Fruit fly (Drosophila melanogaster) whole organism, embryonic: ENCODE data around the gene CG46387.

Experiments used
- C15 ChIP-seq: fragments of 200-800 bp; sonication (Bioruptor generic); IDR thresholded peaks from 3 replicates; pipeline ENCODE4 v1.3.6; 2022; ENCODE audit warnings: missing biosample characterization, missing genetic modification characterization
- CG10209 ChIP-seq: fragments of 200-800 bp; sonication (Bioruptor generic); optimal IDR thresholded peaks from 3 replicates; lab custom pipeline; 2017; ENCODE audit warnings: missing biosample characterization, mild to moderate bottlenecking, missing genetic modification characterization, missing genetic modification reagents
- CG10431 ChIP-seq: fragments of 200-800 bp; sonication (Bioruptor generic); optimal IDR thresholded peaks from 3 replicates; lab custom pipeline; 2018; ENCODE audit warnings: missing biosample characterization, mild to moderate bottlenecking, missing genetic modification characterization
- CG11504 ChIP-seq: fragments of 200-800 bp; sonication (Bioruptor generic); optimal IDR thresholded peaks from 3 replicates; lab custom pipeline; 2019; ENCODE audit warnings: missing biosample characterization, mild to moderate bottlenecking, missing genetic modification characterization, moderate library complexity
- CG12236 ChIP-seq: fragments of 200-800 bp; sonication (Bioruptor generic); optimal IDR thresholded peaks from 2 replicates; lab custom pipeline; 2016; ENCODE audit warnings: missing biosample characterization, missing genetic modification characterization
- CG13296 ChIP-seq: fragments of 200-800 bp; sonication (Bioruptor generic); optimal IDR thresholded peaks from 3 replicates; lab custom pipeline; 2018; ENCODE audit warnings: missing biosample characterization, mild to moderate bottlenecking, missing genetic modification characterization
- CG15479 ChIP-seq: fragments of 200-800 bp; sonication (Bioruptor generic); optimal IDR thresholded peaks from 3 replicates; lab custom pipeline; 2019; ENCODE audit warnings: missing biosample characterization, mild to moderate bottlenecking, missing genetic modification characterization, moderate library complexity
- CG1647 ChIP-seq: fragments of 200-800 bp; sonication (Bioruptor generic); optimal IDR thresholded peaks from 3 replicates; lab custom pipeline; 2016; ENCODE audit warnings: missing biosample characterization, missing genetic modification characterization
- CG17186 ChIP-seq: fragments of 200-800 bp; sonication (Bioruptor generic); optimal IDR thresholded peaks from 3 replicates; lab custom pipeline; 2017; ENCODE audit warnings: missing biosample characterization, missing genetic modification reagents, missing genetic modification characterization
- CG17328 ChIP-seq: fragments of 200-800 bp; sonication (Bioruptor generic); IDR thresholded peaks from 2 replicates; pipeline ENCODE4 v1.3.6; 2022; ENCODE audit warnings: missing biosample characterization, missing genetic modification characterization
- CG2712 ChIP-seq: fragments of 200-800 bp; optimal IDR thresholded peaks from 3 replicates; lab custom pipeline; 2019; ENCODE audit warnings: missing biosample characterization, mild to moderate bottlenecking, missing genetic modification characterization, moderate library complexity
- CG30431 ChIP-seq: fragments of 200-800 bp; sonication (Bioruptor generic); optimal IDR thresholded peaks from 2 replicates; lab custom pipeline; 2017; ENCODE audit warnings: missing biosample characterization, missing genetic modification characterization
- CG3281 ChIP-seq: fragments of 200-800 bp; sonication (Bioruptor generic); optimal IDR thresholded peaks from 3 replicates; lab custom pipeline; 2017; ENCODE audit warnings: missing biosample characterization, mild to moderate bottlenecking, missing genetic modification characterization
- CG7786 ChIP-seq: fragments of 200-800 bp; sonication (Bioruptor generic); optimal IDR thresholded peaks from 2 replicates; lab custom pipeline; 2016; ENCODE audit warnings: missing biosample characterization, missing genetic modification characterization
- CG9727 ChIP-seq: fragments of 200-800 bp; sonication (Bioruptor generic); optimal IDR thresholded peaks from 3 replicates; lab custom pipeline; 2017; ENCODE audit warnings: missing biosample characterization, mild to moderate bottlenecking, missing genetic modification characterization
- CHES-1-like ChIP-seq: fragments of 200-800 bp; sonication (Bioruptor generic); optimal IDR thresholded peaks from 2 replicates; lab custom pipeline; 2016; ENCODE audit warnings: missing biosample characterization, missing genetic modification characterization
- Dip2 ChIP-seq: fragments of 200-800 bp; sonication (Bioruptor generic); IDR thresholded peaks from 2 replicates; pipeline ENCODE4 v1.3.6; 2022; ENCODE audit warnings: missing biosample characterization, missing genetic modification characterization
- Dip3 ChIP-seq: fragments of 200-800 bp; sonication (Bioruptor generic); optimal IDR thresholded peaks from 3 replicates; lab custom pipeline; 2016; ENCODE audit warnings: missing biosample characterization, missing genetic modification characterization
- Dp ChIP-seq: fragments of 200-800 bp; sonication (Bioruptor generic); optimal IDR thresholded peaks from 2 replicates; lab custom pipeline; 2018; ENCODE audit warnings: missing biosample characterization, mild to moderate bottlenecking, missing genetic modification characterization, moderate library complexity
- Eip74EF ChIP-seq, 2 experiments: fragments of 200-800 bp in 1 of 2; fragments of >200 bp in 1 of 2; sonication (Bioruptor generic) in 1 of 2; optimal IDR thresholded peaks; 2 replicates each; lab custom pipeline; 2017 to 2019; ENCODE audit warnings: missing biosample characterization in 2 of 2, missing genetic modification characterization in 2 of 2, mild to moderate bottlenecking in 1 of 2, moderate library complexity in 1 of 2
- Neu2 ChIP-seq: fragments of 200-800 bp; sonication (Bioruptor generic); optimal IDR thresholded peaks from 3 replicates; lab custom pipeline; 2016; ENCODE audit warnings: missing biosample characterization, missing genetic modification characterization, borderline replicate concordance
- Scr ChIP-seq: fragments of 200-800 bp; sonication (Bioruptor generic); IDR thresholded peaks from 2 replicates; pipeline ENCODE4 v1.3.6; 2022; ENCODE audit warnings: missing biosample characterization, missing genetic modification characterization; ENCODE audit not compliant: partially characterized antibody
- Six4 ChIP-seq: fragments of 200-800 bp; sonication (Bioruptor generic); optimal IDR thresholded peaks from 2 replicates; lab custom pipeline; 2016; ENCODE audit warnings: missing biosample characterization, missing genetic modification characterization
- Sox102F ChIP-seq: fragments of 200-800 bp; sonication (Bioruptor generic); optimal IDR thresholded peaks from 2 replicates; lab custom pipeline; 2018; ENCODE audit warnings: missing biosample characterization, mild to moderate bottlenecking, missing genetic modification characterization, moderate library complexity
- Usf ChIP-seq: fragments of 200-800 bp; sonication (Bioruptor generic); optimal IDR thresholded peaks from 2 replicates; lab custom pipeline; 2017; ENCODE audit warnings: missing genotype, missing biosample characterization, missing genetic modification characterization
- Vsx1 ChIP-seq: fragments of 200-800 bp; sonication (Bioruptor generic); optimal IDR thresholded peaks from 2 replicates; lab custom pipeline; 2017; ENCODE audit warnings: missing biosample characterization, mild to moderate bottlenecking, missing genetic modification characterization, missing genetic modification reagents
- Xrp1 ChIP-seq: fragments of 200-800 bp; sonication (Bioruptor generic); IDR thresholded peaks from 2 replicates; pipeline ENCODE4 v1.3.6; 2022; ENCODE audit warnings: missing biosample characterization, missing genetic modification characterization
- abd-A ChIP-seq: fragments of 200-800 bp; sonication (Bioruptor generic); optimal IDR thresholded peaks from 3 replicates; lab custom pipeline; 2019; ENCODE audit warnings: missing biosample characterization, mild to moderate bottlenecking, missing genetic modification characterization, moderate library complexity
- cato ChIP-seq: fragments of 200-800 bp; sonication (Bioruptor generic); optimal IDR thresholded peaks from 2 replicates; lab custom pipeline; 2016; ENCODE audit warnings: missing biosample characterization, missing genetic modification characterization, borderline replicate concordance
- chif ChIP-seq, 2 experiments: fragments of 200-800 bp; sonication (Bioruptor generic); optimal IDR thresholded peaks; 3 replicates each; lab custom pipeline; 2016; ENCODE audit warnings: missing biosample characterization in 2 of 2, missing genetic modification characterization in 2 of 2
- chinmo ChIP-seq: fragments of 200-800 bp; sonication (Bioruptor generic); IDR thresholded peaks from 4 replicates; pipeline ENCODE4 v1.3.6; 2022; ENCODE audit warnings: missing biosample characterization, missing genetic modification characterization; ENCODE audit not compliant: partially characterized antibody
- cwo ChIP-seq: fragments of 200-800 bp; sonication (Bioruptor generic); optimal IDR thresholded peaks from 3 replicates; lab custom pipeline; 2017; ENCODE audit warnings: missing biosample characterization, missing genetic modification characterization, mild to moderate bottlenecking, moderate library complexity, missing genetic modification reagents
- hb ChIP-seq: fragments of 200-800 bp; sonication (Bioruptor generic); IDR thresholded peaks from 3 replicates; pipeline ENCODE4 v1.3.6; 2022; ENCODE audit warnings: missing biosample characterization, missing genetic modification characterization; ENCODE audit not compliant: partially characterized antibody
- inv ChIP-seq: fragments of 200-800 bp; sonication (Bioruptor generic); IDR thresholded peaks from 2 replicates; pipeline ENCODE4 v1.3.6; 2022; ENCODE audit warnings: missing biosample characterization, missing genetic modification characterization; ENCODE audit not compliant: partially characterized antibody
- jing ChIP-seq: fragments of 200-800 bp; sonication (Bioruptor generic); optimal IDR thresholded peaks from 2 replicates; lab custom pipeline; 2018; ENCODE audit warnings: missing biosample characterization, mild to moderate bottlenecking, missing genetic modification characterization
- kay ChIP-seq: fragments of 200-800 bp; sonication (Bioruptor generic); optimal IDR thresholded peaks from 2 replicates; lab custom pipeline; 2016; ENCODE audit warnings: missing biosample characterization, missing genetic modification characterization
- lab ChIP-seq: fragments of 200-800 bp; sonication (Bioruptor generic); optimal IDR thresholded peaks from 3 replicates; lab custom pipeline; 2017; ENCODE audit warnings: missing biosample characterization, missing genetic modification characterization, mild to moderate bottlenecking, moderate library complexity, missing genetic modification reagents
- lbe ChIP-seq: fragments of 200-800 bp; sonication (Bioruptor generic); optimal IDR thresholded peaks from 2 replicates; lab custom pipeline; 2016; ENCODE audit warnings: missing biosample characterization, mild to moderate bottlenecking, missing genetic modification characterization
- lov ChIP-seq, 2 experiments: fragments of 200-800 bp in 1 of 2; fragments of >200 bp in 1 of 2; sonication (Bioruptor generic) in 1 of 2; IDR thresholded peaks in 1 of 2; optimal IDR thresholded peaks in 1 of 2; 2 replicates in 1 of 2; 3 replicates in 1 of 2; pipeline versions ENCODE4 v1.3.6 to Lab custom; 2017 to 2022; ENCODE audit warnings: missing biosample characterization in 1 of 2, missing genetic modification characterization in 1 of 2
- org-1 ChIP-seq: fragments of 200-800 bp; sonication (Bioruptor generic); optimal IDR thresholded peaks from 2 replicates; lab custom pipeline; 2017; ENCODE audit warnings: missing biosample characterization, missing genetic modification characterization
- rib ChIP-seq: fragments of 200-800 bp; sonication (Bioruptor generic); IDR thresholded peaks from 2 replicates; pipeline ENCODE4 v1.3.6; 2022; ENCODE audit warnings: missing biosample characterization, missing genetic modification characterization
- sd ChIP-seq: fragments of 200-800 bp; sonication (Bioruptor generic); optimal IDR thresholded peaks from 3 replicates; lab custom pipeline; 2018; ENCODE audit warnings: missing biosample characterization, mild to moderate bottlenecking, missing genetic modification characterization, moderate library complexity
- sim ChIP-seq: fragments of 200-800 bp; sonication (Bioruptor generic); IDR thresholded peaks from 2 replicates; pipeline ENCODE4 v1.3.6; 2022; ENCODE audit warnings: missing biosample characterization, missing genetic modification characterization
- slbo ChIP-seq: fragments of 200-800 bp; sonication (Bioruptor generic); IDR thresholded peaks from 2 replicates; pipeline ENCODE4 v1.3.6; 2022; ENCODE audit warnings: missing biosample characterization, missing genetic modification characterization
- stwl ChIP-seq: fragments of 200-800 bp; sonication (Bioruptor generic); optimal IDR thresholded peaks from 3 replicates; lab custom pipeline; 2018; ENCODE audit warnings: missing biosample characterization, mild to moderate bottlenecking, missing genetic modification characterization, moderate library complexity
- tup ChIP-seq: fragments of 200-800 bp; sonication (Bioruptor generic); optimal IDR thresholded peaks from 2 replicates; lab custom pipeline; 2016; ENCODE audit warnings: missing biosample characterization, mild to moderate bottlenecking, missing genetic modification characterization, moderate library complexity
- unc-4 ChIP-seq: fragments of 200-800 bp; sonication (Bioruptor generic); IDR thresholded peaks from 2 replicates; pipeline ENCODE4 v1.3.6; 2022; ENCODE audit warnings: missing biosample characterization, missing genetic modification characterization; ENCODE audit not compliant: partially characterized antibody
- yki ChIP-seq: fragments of >200 bp; optimal IDR thresholded peaks from 3 replicates; lab custom pipeline; 2018
- zen ChIP-seq: fragments of 200-800 bp; sonication (Bioruptor generic); optimal IDR thresholded peaks from 3 replicates; lab custom pipeline; 2018; ENCODE audit warnings: missing biosample characterization, mild to moderate bottlenecking, missing genetic modification characterization, moderate library complexity

The CG46387 gene

DNA sequence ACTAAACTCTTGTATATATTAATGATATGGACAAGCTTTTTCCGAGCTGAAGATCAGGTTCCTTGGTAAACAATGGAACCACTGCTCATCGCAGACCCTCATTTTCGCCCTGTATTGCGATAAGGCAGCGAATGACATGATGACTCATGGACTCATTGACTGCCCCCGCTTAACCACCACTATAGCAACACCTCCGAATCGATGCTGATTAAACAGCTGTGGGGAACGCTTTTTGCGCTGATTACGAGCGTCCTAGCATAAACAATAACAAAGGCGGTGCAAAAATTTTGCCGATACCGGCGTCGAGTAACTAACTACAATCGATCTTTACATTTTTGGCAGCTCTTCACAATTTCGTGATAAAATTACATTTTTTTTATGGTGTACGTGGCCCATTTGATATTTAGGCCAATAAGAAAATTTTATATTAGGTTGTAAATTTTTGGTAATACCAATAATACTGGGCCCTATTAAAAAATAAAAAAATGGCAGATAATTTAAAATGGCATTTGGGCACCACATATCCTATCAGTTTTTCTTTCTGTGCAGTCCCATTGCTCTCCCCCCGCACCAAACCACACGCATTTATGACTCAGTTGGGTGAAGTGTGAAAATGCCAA, 1.2 kb upstream of the CG46387 start (continued):
- TF ChIP-seq jing (GFP tag; lab: Kevin White, UChicago), result no peak
- no peak for TF ChIP-seq inv (GFP tag; lab: Robert Waterston, UW)
- no peak for TF ChIP-seq tup (GFP tag; lab: Kevin White, UChicago)
- peak; percentile 21 for TF ChIP-seq lab (GFP tag; lab: Kevin White, UChicago)
- no peak for TF ChIP-seq Eip74EF (GFP tag; optimal IDR thresholded peaks at IDR 0.05; lab: Kevin White, UChicago)
- TF ChIP-seq slbo (GFP tag; lab: Robert Waterston, UW), result no peak
- TF ChIP-seq sim, result no peak
- no peak for TF ChIP-seq C15 (GFP tag; lab: Robert Waterston, UW)
- no peak for TF ChIP-seq CG7786 (GFP tag; lab: Kevin White, UChicago)
- TF ChIP-seq CG3281, result peak; percentile 14
- 0 out of 2 replicates have a peak, but pooled peaks have one; percentile 25 for TF ChIP-seq CG17328 (GFP tag; lab: Robert Waterston, UW)
- peak; percentile 72 for TF ChIP-seq rib (GFP tag; lab: Robert Waterston, UW)
- no peak for TF ChIP-seq CG13296 (GFP tag; lab: Kevin White, UChicago)
- no peak for TF ChIP-seq Dip2 (GFP tag; lab: Robert Waterston, UW)
- TF ChIP-seq chif (GFP tag; optimal IDR thresholded peaks at IDR 0.05; lab: Kevin White, UChicago), result no peak
- no peak for TF ChIP-seq hb (GFP tag; lab: Robert Waterston, UW)
- TF ChIP-seq lov (optimal IDR thresholded peaks at IDR 0.05; lab: Kevin White, UChicago), result no peak
- TF ChIP-seq lov (GFP tag; IDR thresholded peaks at IDR 0.05; lab: Robert Waterston, UW), result no peak
- no peak for TF ChIP-seq yki (lab: Kevin White, UChicago)
- no peak for TF ChIP-seq zen (tag; lab: Kevin White, UChicago)
- peak; percentile 20 for TF ChIP-seq lbe
- no peak for TF ChIP-seq CG11504
- TF ChIP-seq sd, result peak; percentile 35
- no peak for TF ChIP-seq CG9727 (GFP tag; lab: Kevin White, UChicago)
- peak; percentile 3 for TF ChIP-seq cwo
- no peak for TF ChIP-seq Neu2 (GFP tag; lab: Kevin White, UChicago)
- no peak for TF ChIP-seq Dip3 (GFP tag; lab: Kevin White, UChicago)
- TF ChIP-seq Usf (GFP tag; lab: Kevin White, UChicago), result no peak
- no peak for TF ChIP-seq Vsx1 (GFP tag; lab: Kevin White, UChicago)
- TF ChIP-seq cato (GFP tag; lab: Kevin White, UChicago), result no peak
- TF ChIP-seq Dp (GFP tag; lab: Kevin White, UChicago), result no peak
- peak; percentile 7 for TF ChIP-seq kay (GFP tag; lab: Kevin White, UChicago)
- TF ChIP-seq CG1647, result no peak
- no peak for TF ChIP-seq CG10209
- no peak for TF ChIP-seq abd-A (tag; lab: Kevin White, UChicago)
- no peak for TF ChIP-seq stwl (tag; lab: Kevin White, UChicago)
- no peak for TF ChIP-seq CG10431 (GFP tag; lab: Kevin White, UChicago)
- peak; percentile 27 for TF ChIP-seq Sox102F (GFP tag; lab: Kevin White, UChicago)
- TF ChIP-seq CG17186 (GFP tag; lab: Kevin White, UChicago), result no peak
- TF ChIP-seq CG30431, result no peak
- no peak for TF ChIP-seq Six4 (GFP tag; lab: Kevin White, UChicago)
- no peak for TF ChIP-seq CHES-1-like (GFP tag; lab: Kevin White, UChicago)
- no peak for TF ChIP-seq CG15479
- no peak for TF ChIP-seq unc-4
- no peak for TF ChIP-seq org-1 (GFP tag; lab: Kevin White, UChicago)
- TF ChIP-seq Xrp1 (GFP tag; lab: Robert Waterston, UW), result 0 out of 2 replicates have a peak, but pooled peaks have one; percentile 29
- TF ChIP-seq Scr (GFP tag; lab: Robert Waterston, UW), result no peak
- no peak for TF ChIP-seq chinmo (GFP tag; lab: Robert Waterston, UW)
- TF ChIP-seq CG2712 (tag; lab: Kevin White, UChicago), result peak; percentile 4
- no peak for TF ChIP-seq CG12236 (GFP tag; lab: Kevin White, UChicago)
